Worm (Caenorhabditis elegans) whole organism, late embryonic: ENCODE results near the gene F31F7.2.
A peak's percentile ranks its signal among the peaks of the same experiment; 100 is the strongest.

ENCODE experiments used
- C38D4.7 ChIP-seq: fragments of 200-800 bp; sonication (Bioruptor generic); optimal IDR thresholded peaks from 2 replicates; lab custom pipeline; 2018; ENCODE audit warnings: mild to moderate bottlenecking, missing genetic modification characterization, moderate library complexity, missing compliant biosample characterization
- F13H6.1 ChIP-seq: sonication (generic microtip); optimal IDR thresholded peaks from 2 replicates; lab custom pipeline; 2016; ENCODE audit warnings: missing genetic modification characterization, missing compliant biosample characterization
- K02D7.2 ChIP-seq: sonication (generic microtip); optimal IDR thresholded peaks from 2 replicates; lab custom pipeline; 2017; ENCODE audit warnings: mild to moderate bottlenecking, missing genetic modification characterization, missing compliant biosample characterization
- K09A11.1 ChIP-seq: sonication (generic microtip); optimal IDR thresholded peaks from 2 replicates; lab custom pipeline; 2017; ENCODE audit warnings: antibody characterized with exemption, mild to moderate bottlenecking, missing genetic modification characterization, missing compliant biosample characterization; ENCODE audit not compliant: insufficient read depth
- ahr-1 ChIP-seq: sonication (generic microtip); optimal IDR thresholded peaks from 2 replicates; lab custom pipeline; 2016; ENCODE audit warnings: missing genetic modification characterization, missing compliant biosample characterization
- ceh-14 ChIP-seq: sonication (generic microtip); optimal IDR thresholded peaks from 2 replicates; lab custom pipeline; 2016; ENCODE audit warnings: missing genotype, missing genetic modification characterization, missing compliant biosample characterization
- ceh-30 ChIP-seq: fragments of 150-350 bp; optimal IDR thresholded peaks from 2 replicates; lab custom pipeline; 2014; ENCODE audit warnings: missing biosample characterization, missing genetic modification characterization
- ceh-6 ChIP-seq: fragments of 200-800 bp; sonication (Bioruptor generic); optimal IDR thresholded peaks from 2 replicates; lab custom pipeline; 2018; ENCODE audit warnings: mild to moderate bottlenecking, missing genetic modification characterization, missing compliant biosample characterization
- che-1 ChIP-seq: sonication (generic microtip); optimal IDR thresholded peaks from 2 replicates; lab custom pipeline; 2016; ENCODE audit warnings: mild to moderate bottlenecking, missing genetic modification characterization, missing compliant biosample characterization
- dmd-4 ChIP-seq: sonication (generic microtip); optimal IDR thresholded peaks from 2 replicates; lab custom pipeline; 2016; ENCODE audit warnings: borderline replicate concordance, missing genetic modification characterization, missing compliant biosample characterization
- elt-2 ChIP-seq: sonication (generic microtip); optimal IDR thresholded peaks from 2 replicates; lab custom pipeline; 2016; ENCODE audit warnings: missing genetic modification reagents, missing genetic modification characterization, missing compliant biosample characterization
- ets-4 ChIP-seq: sonication (generic microtip); optimal IDR thresholded peaks from 2 replicates; lab custom pipeline; 2016; ENCODE audit warnings: missing genetic modification characterization, missing compliant biosample characterization
- eyg-1 ChIP-seq: sonication (generic microtip); optimal IDR thresholded peaks from 2 replicates; lab custom pipeline; 2016; ENCODE audit warnings: missing genotype, missing genetic modification characterization, missing compliant biosample characterization
- fkh-6 ChIP-seq: sonication (generic microtip); optimal IDR thresholded peaks from 2 replicates; lab custom pipeline; 2016; ENCODE audit warnings: missing genetic modification characterization, missing compliant biosample characterization
- hlh-15 ChIP-seq: sonication (generic microtip); optimal IDR thresholded peaks from 2 replicates; lab custom pipeline; 2016; ENCODE audit warnings: missing genetic modification characterization, missing compliant biosample characterization
- hlh-30 ChIP-seq: sonication (generic microtip); optimal IDR thresholded peaks from 2 replicates; lab custom pipeline; 2017; ENCODE audit warnings: antibody characterized with exemption, missing genetic modification characterization, missing compliant biosample characterization; ENCODE audit not compliant: insufficient read depth
- madf-2 ChIP-seq: sonication (generic microtip); optimal IDR thresholded peaks from 2 replicates; lab custom pipeline; 2017; ENCODE audit warnings: missing genetic modification characterization, missing compliant biosample characterization
- nfya-1 ChIP-seq: sonication (generic microtip); optimal IDR thresholded peaks from 2 replicates; lab custom pipeline; 2017; ENCODE audit warnings: missing genetic modification characterization, mild to moderate bottlenecking, missing compliant biosample characterization, antibody characterized with exemption, moderate library complexity
- nhr-232 ChIP-seq: sonication (generic microtip); optimal IDR thresholded peaks from 2 replicates; lab custom pipeline; 2016; ENCODE audit warnings: missing genetic modification characterization, missing compliant biosample characterization
- odd-2 ChIP-seq: sonication (generic microtip); optimal IDR thresholded peaks from 2 replicates; lab custom pipeline; 2017; ENCODE audit warnings: antibody characterized with exemption, mild to moderate bottlenecking, missing genetic modification characterization, missing compliant biosample characterization
- pag-3 ChIP-seq: sonication (generic microtip); optimal IDR thresholded peaks from 2 replicates; lab custom pipeline; 2016; ENCODE audit warnings: missing compliant biosample characterization, missing genetic modification characterization, borderline replicate concordance
- pqm-1 ChIP-seq: sonication (generic microtip); optimal IDR thresholded peaks from 2 replicates; lab custom pipeline; 2016; ENCODE audit warnings: missing genetic modification characterization, missing compliant biosample characterization
- pros-1 ChIP-seq: fragments of 150-350 bp; optimal IDR thresholded peaks from 2 replicates; lab custom pipeline; 2014; ENCODE audit warnings: missing biosample characterization, missing genetic modification reagents, missing genetic modification characterization
- sox-4 ChIP-seq: sonication (generic microtip); optimal IDR thresholded peaks from 2 replicates; lab custom pipeline; 2017; ENCODE audit warnings: mild to moderate bottlenecking, missing genetic modification characterization, inconsistent platforms, missing compliant biosample characterization
- syd-9 ChIP-seq: sonication (generic microtip); optimal IDR thresholded peaks from 2 replicates; lab custom pipeline; 2016; ENCODE audit warnings: mild to moderate bottlenecking, missing genetic modification characterization, moderate library complexity, missing compliant biosample characterization
- tbx-2 ChIP-seq: sonication (generic microtip); optimal IDR thresholded peaks from 2 replicates; lab custom pipeline; 2016; ENCODE audit warnings: missing genetic modification characterization, missing compliant biosample characterization
- unc-3 ChIP-seq, 2 experiments: fragments of 200-800 bp in 1 of 2; sonication (Bioruptor generic) in 1 of 2; sonication (generic microtip) in 1 of 2; conservative IDR thresholded peaks in 1 of 2; optimal IDR thresholded peaks in 1 of 2; 2 replicates each; pipeline versions ENCODE4 v1.3.6 to Lab custom; 2016 to 2022; ENCODE audit warnings: missing compliant biosample characterization in 2 of 2, missing genetic modification characterization in 2 of 2, missing genetic modification reagents in 1 of 2
- unc-42 ChIP-seq: sonication (generic microtip); optimal IDR thresholded peaks from 2 replicates; lab custom pipeline; 2016; ENCODE audit warnings: missing genotype, missing genetic modification characterization, missing compliant biosample characterization
- unc-86 ChIP-seq: sonication (generic microtip); optimal IDR thresholded peaks from 2 replicates; lab custom pipeline; 2016; ENCODE audit warnings: missing genetic modification characterization, missing compliant biosample characterization
- ztf-16 ChIP-seq: sonication (generic microtip); optimal IDR thresholded peaks from 2 replicates; lab custom pipeline; 2017; ENCODE audit warnings: missing genetic modification characterization, missing compliant biosample characterization

The F31F7.2 gene

ce11 chrV:6275209-6275608 is 4.6 kb downstream of the F31F7.2 start:
- TF ChIP-seq tbx-2 (no peak), elt-2 (tag; lab: Kevin White, UChicago) (peak; percentile 39)

ce11 chrV:6276205-6276604 is 5.6 kb downstream of the F31F7.2 start, which contains the start of gene F31F7.1:
Gene F31F7.1 (plus strand): TSS chrV:6276439.
- TF ChIP-seq elt-2 (tag; lab: Kevin White, UChicago) (peak; percentile 21), pros-1 (no peak)

- TF ChIP-seq hlh-15 (tag; lab: Kevin White, UChicago) = no peak
- TF ChIP-seq elt-2 (tag; lab: Kevin White, UChicago) = no peak
- no peak for TF ChIP-seq eyg-1 (tag; lab: Kevin White, UChicago)
- no peak for TF ChIP-seq C38D4.7
- no peak for TF ChIP-seq dmd-4 (tag; lab: Kevin White, UChicago)
- TF ChIP-seq syd-9 (tag; lab: Kevin White, UChicago) = no peak
- TF ChIP-seq tbx-2 = no peak
- no peak for TF ChIP-seq madf-2 (tag; lab: Kevin White, UChicago)
- no peak for TF ChIP-seq F13H6.1 (tag; lab: Kevin White, UChicago)
- TF ChIP-seq fkh-6 = no peak
Observed at ce11 chrV:6277178-6277834, 6.7 kb downstream of the F31F7.2 start.

- TF ChIP-seq pag-3 (tag; lab: Kevin White, UChicago) (no peak), ceh-14 (tag; lab: Kevin White, UChicago) (no peak)
Observed at ce11 chrV:6278117-6279081, 7.7 kb downstream of the F31F7.2 start, which contains the start of gene fil-2. Gene fil-2 (plus strand): TSS chrV:6279031.

ce11 chrV:6280067-6280466 is 9.4 kb downstream of the F31F7.2 start:
- no peak for TF ChIP-seq nhr-232 (tag; lab: Kevin White, UChicago)

- no peak for TF ChIP-seq ets-4 (tag; lab: Kevin White, UChicago)
- no peak for TF ChIP-seq ceh-30 (tag; lab: Kevin White, UChicago)
- no peak for TF ChIP-seq K09A11.1
Observed at ce11 chrV:6281175-6281574, 10.5 kb downstream of the F31F7.2 start, which contains the start of the genes K12B6.4 and spe-49. Gene K12B6.4 (minus strand): TSS chrV:6281275. Gene spe-49 (plus strand): TSS chrV:6281359.

- TF ChIP-seq sox-4 (tag; lab: Kevin White, UChicago) = no peak
- TF ChIP-seq hlh-30 = no peak
- TF ChIP-seq nfya-1 (tag; lab: Kevin White, UChicago) = no peak
- TF ChIP-seq unc-86 (tag; lab: Kevin White, UChicago) = no peak
- no peak for TF ChIP-seq pqm-1 (tag; lab: Kevin White, UChicago)
- TF ChIP-seq syd-9 (tag; lab: Kevin White, UChicago) = no peak
Observed at ce11 chrV:6286343-6286742, 15.7 kb downstream of the F31F7.2 start, which contains the start of gene srn-1. Gene srn-1 (minus strand): TSS chrV:6286443.

ce11 chrV:6288607-6289006 is 18.0 kb downstream of the F31F7.2 start, which contains the start of gene K12B6.11:
Gene K12B6.11 (plus strand): TSS chrV:6288907.
- no peak for TF ChIP-seq unc-3 (GFP tag; conservative IDR thresholded peaks at IDR 0.05; lab: Robert Waterston, UW)
- no peak for TF ChIP-seq unc-3 (tag; optimal IDR thresholded peaks at IDR 0.05; lab: Kevin White, UChicago)
- no peak for TF ChIP-seq K02D7.2 (tag; lab: Kevin White, UChicago)
- TF ChIP-seq pros-1 = no peak
- no peak for TF ChIP-seq unc-42 (tag; lab: Kevin White, UChicago)
- no peak for TF ChIP-seq tbx-2
- no peak for TF ChIP-seq ahr-1 (tag; lab: Kevin White, UChicago)
- no peak for TF ChIP-seq che-1
- no peak for TF ChIP-seq elt-2 (tag; lab: Kevin White, UChicago)
- TF ChIP-seq ztf-16 (tag; lab: Kevin White, UChicago) = no peak
- TF ChIP-seq ets-4 (tag; lab: Kevin White, UChicago) = no peak
- TF ChIP-seq odd-2 (tag; lab: Kevin White, UChicago) = no peak
- no peak for TF ChIP-seq ceh-6 (GFP tag; lab: Kevin White, UChicago)
- no peak for TF ChIP-seq sox-4 (tag; lab: Kevin White, UChicago)
